Worm (Caenorhabditis elegans): ENCODE measurements around the gene egl-46.
A peak's percentile ranks its signal among the peaks of the same experiment; 100 is the strongest.

Gene egl-46

DNA sequence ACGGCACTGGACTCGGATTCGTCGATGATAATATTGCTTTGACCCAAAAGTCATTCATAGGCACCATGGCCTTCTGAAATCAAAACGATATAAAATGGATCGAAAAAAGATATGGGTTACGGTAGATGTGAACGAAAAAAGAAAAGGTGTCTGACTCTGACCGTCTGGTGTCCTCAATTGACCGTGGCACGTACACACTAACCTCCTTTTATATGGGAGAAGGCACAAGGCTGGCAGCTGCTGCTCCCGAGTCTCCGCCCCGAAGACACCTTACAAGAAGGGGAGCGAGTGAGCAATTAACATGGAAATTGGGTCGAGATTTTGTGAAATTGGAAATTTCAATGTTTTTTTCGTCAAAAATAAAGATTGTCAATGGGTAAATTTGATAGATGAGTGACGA lies at the start of gene egl-46:
egl-46 (minus strand) TSS at position 73 of the 400 bp plus-strand sequence.
- TF ChIP-seq flt-1 (GFP tag; IDR thresholded peaks at IDR 0.05) (no peak), ref-1 (GFP tag; conservative IDR thresholded peaks at IDR 0.05) (no peak), ztf-29 (GFP tag; IDR thresholded peaks at IDR 0.05) (no peak), ztf-23 (GFP tag; IDR thresholded peaks at IDR 0.05) (no peak), klf-2 (GFP tag; conservative IDR thresholded peaks at IDR 0.05) (no peak)

ce11 chrV:6727222-6727621 lies 45.8 kb upstream of the egl-46 start, which contains the start of gene ZC487.1:
Gene ZC487.1 (plus strand): TSS chrV:6727522.
- TF ChIP-seq cog-1 (tag; optimal IDR thresholded peaks at IDR 0.05), result no peak
- no peak for TF ChIP-seq flt-1 (GFP tag; IDR thresholded peaks at IDR 0.05)
- no peak for TF ChIP-seq klf-2 (GFP tag; conservative IDR thresholded peaks at IDR 0.05)
- TF ChIP-seq med-1 (GFP tag; optimal IDR thresholded peaks at IDR 0.05; ENCODE audit: insufficient read depth), result no peak
- TF ChIP-seq tab-1 (GFP tag; IDR thresholded peaks at IDR 0.05), result no peak
- TF ChIP-seq T22C8.4 (GFP tag; IDR thresholded peaks at IDR 0.05), result no peak
- no peak for TF ChIP-seq ztf-29 (GFP tag; IDR thresholded peaks at IDR 0.05)
- TF ChIP-seq ref-1 (GFP tag; conservative IDR thresholded peaks at IDR 0.05), result no peak
- no peak for TF ChIP-seq ztf-23 (GFP tag; IDR thresholded peaks at IDR 0.05)

- TF ChIP-seq cog-1 (tag; optimal IDR thresholded peaks at IDR 0.05) (no peak), flt-1 (GFP tag; IDR thresholded peaks at IDR 0.05) (no peak), T22C8.4 (GFP tag; IDR thresholded peaks at IDR 0.05) (no peak), ztf-23 (GFP tag; IDR thresholded peaks at IDR 0.05) (no peak), ztf-29 (GFP tag; IDR thresholded peaks at IDR 0.05) (no peak), med-1 (GFP tag; optimal IDR thresholded peaks at IDR 0.05; ENCODE audit: insufficient read depth) (no peak), tab-1 (GFP tag; IDR thresholded peaks at IDR 0.05) (no peak), klf-2 (GFP tag; conservative IDR thresholded peaks at IDR 0.05) (no peak), ref-1 (GFP tag; conservative IDR thresholded peaks at IDR 0.05) (no peak)
Measured at ce11 chrV:6726279-6726678, 44.9 kb upstream of the egl-46 start.

DNA sequence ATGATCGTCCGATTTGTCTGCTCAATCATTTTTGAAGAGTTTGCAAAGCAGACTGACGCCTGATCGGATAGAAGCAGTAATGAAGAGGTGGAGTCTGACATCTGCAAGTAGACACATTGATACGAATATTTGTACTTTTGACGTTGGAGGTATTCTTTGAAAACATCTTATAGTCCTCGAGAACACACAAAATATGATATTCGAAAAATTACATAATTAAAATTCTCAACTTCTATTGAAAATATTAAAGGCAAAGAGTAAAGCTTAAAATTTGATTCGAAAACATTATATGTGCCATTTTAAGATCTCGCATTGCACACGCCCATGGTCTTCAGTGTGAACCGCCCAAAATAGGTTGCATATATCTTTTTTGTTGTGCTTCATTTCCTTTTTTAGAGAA lies 41.0 kb upstream of the egl-46 start, which contains the start of gene ZC487.2:
ZC487.2 (minus strand) TSS at position 101 of the 400 bp plus-strand sequence.
- no peak for TF ChIP-seq ztf-23 (GFP tag; IDR thresholded peaks at IDR 0.05)
- no peak for TF ChIP-seq med-1 (GFP tag; optimal IDR thresholded peaks at IDR 0.05; ENCODE audit: insufficient read depth)
- TF ChIP-seq klf-2 (GFP tag; conservative IDR thresholded peaks at IDR 0.05), result no peak
- TF ChIP-seq ref-1 (GFP tag; conservative IDR thresholded peaks at IDR 0.05), result no peak
- TF ChIP-seq tab-1 (GFP tag; IDR thresholded peaks at IDR 0.05), result no peak
- TF ChIP-seq T22C8.4 (GFP tag; IDR thresholded peaks at IDR 0.05), result no peak
- no peak for TF ChIP-seq flt-1 (GFP tag; IDR thresholded peaks at IDR 0.05)
- no peak for TF ChIP-seq cog-1 (tag; optimal IDR thresholded peaks at IDR 0.05)
- TF ChIP-seq ztf-29 (GFP tag; IDR thresholded peaks at IDR 0.05), result no peak

DNA sequence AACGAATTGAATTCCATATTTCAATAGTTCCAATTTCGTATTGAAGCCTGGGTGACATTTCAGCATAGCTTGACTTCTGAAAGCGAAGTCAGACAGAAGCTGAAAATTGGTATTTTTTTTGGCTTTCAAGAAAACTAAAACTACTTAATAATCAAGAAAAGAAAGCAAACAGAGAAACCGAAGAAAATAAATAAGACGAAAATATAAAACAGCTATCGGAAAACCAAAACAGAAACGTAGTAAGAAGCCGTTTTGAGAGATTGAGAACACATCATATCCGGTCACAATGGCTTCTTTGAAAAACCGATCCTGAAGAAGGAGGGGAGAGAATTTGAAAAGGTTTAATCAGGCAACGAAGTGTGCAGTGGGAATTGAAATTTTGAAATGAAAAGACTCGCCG lies 36.9 kb upstream of the egl-46 start, which contains the start of gene srg-30:
srg-30 (minus strand) TSS at position 101 of the 400 bp plus-strand sequence.
- TF ChIP-seq T22C8.4 (GFP tag; IDR thresholded peaks at IDR 0.05) (no peak), klf-2 (GFP tag; conservative IDR thresholded peaks at IDR 0.05) (no peak), flt-1 (GFP tag; IDR thresholded peaks at IDR 0.05) (no peak), ztf-29 (GFP tag; IDR thresholded peaks at IDR 0.05) (no peak), tab-1 (GFP tag; IDR thresholded peaks at IDR 0.05) (no peak), ref-1 (GFP tag; conservative IDR thresholded peaks at IDR 0.05) (no peak), med-1 (GFP tag; optimal IDR thresholded peaks at IDR 0.05; ENCODE audit: insufficient read depth) (no peak), ztf-23 (GFP tag; IDR thresholded peaks at IDR 0.05) (no peak), cog-1 (tag; optimal IDR thresholded peaks at IDR 0.05) (no peak)

- no peak for TF ChIP-seq ztf-29 (GFP tag; IDR thresholded peaks at IDR 0.05)
- TF ChIP-seq klf-2 (GFP tag; conservative IDR thresholded peaks at IDR 0.05), result no peak
- TF ChIP-seq cog-1 (tag; optimal IDR thresholded peaks at IDR 0.05), result no peak
- no peak for TF ChIP-seq ref-1 (GFP tag; conservative IDR thresholded peaks at IDR 0.05)
- TF ChIP-seq flt-1 (GFP tag; IDR thresholded peaks at IDR 0.05), result no peak
- no peak for TF ChIP-seq T22C8.4 (GFP tag; IDR thresholded peaks at IDR 0.05)
- TF ChIP-seq med-1 (GFP tag; optimal IDR thresholded peaks at IDR 0.05; ENCODE audit: insufficient read depth), result no peak
- no peak for TF ChIP-seq ztf-23 (GFP tag; IDR thresholded peaks at IDR 0.05)
Measured at ce11 chrV:6710462-6710861, 29.1 kb upstream of the egl-46 start, which contains the start of gene sna-1. Gene sna-1 (minus strand): TSS chrV:6710679.

DNA sequence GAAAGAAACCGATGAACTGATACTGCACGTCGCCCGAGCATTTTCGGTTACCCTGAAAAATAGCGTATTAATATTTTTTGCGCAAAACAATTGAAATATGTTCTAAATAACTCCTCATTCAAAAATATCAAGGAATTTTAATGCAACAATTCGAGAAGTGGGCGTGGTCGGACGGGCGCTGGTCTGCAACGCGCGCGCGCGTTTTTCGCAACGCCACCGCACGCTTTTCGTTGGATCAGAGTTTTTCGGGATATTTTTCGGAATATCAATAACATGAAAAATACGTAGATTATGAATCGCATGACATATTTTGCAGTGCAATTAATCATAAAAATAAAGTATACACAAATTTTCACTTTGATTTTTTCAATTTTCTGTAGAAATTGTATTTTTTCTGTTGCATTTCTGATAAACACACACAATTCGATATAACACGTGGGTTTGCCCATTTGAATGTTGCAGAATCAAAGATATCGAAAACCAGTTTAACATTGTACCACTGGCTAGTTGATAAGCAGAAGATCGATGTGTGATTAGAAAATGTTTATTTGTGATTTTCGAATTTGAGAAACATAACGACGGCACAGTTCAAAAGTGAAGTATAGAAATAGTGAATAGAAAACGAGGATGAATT lies 27.8 kb upstream of the egl-46 start, which contains the start of gene dlst-1:
dlst-1 (minus strand) TSS at position 52 of the 634 bp plus-strand sequence.
- 0 out of 2 replicates have a peak, but pooled peaks have one; percentile 23 for TF ChIP-seq ref-1 (GFP tag; conservative IDR thresholded peaks at IDR 0.05)
- TF ChIP-seq ztf-29 (GFP tag; IDR thresholded peaks at IDR 0.05), result no peak
- TF ChIP-seq med-1 (GFP tag; optimal IDR thresholded peaks at IDR 0.05; ENCODE audit: insufficient read depth), result peak; percentile 77
- no peak for TF ChIP-seq cog-1 (tag; optimal IDR thresholded peaks at IDR 0.05)
- peak; percentile 82 for TF ChIP-seq ztf-23 (GFP tag; IDR thresholded peaks at IDR 0.05)
- TF ChIP-seq flt-1 (GFP tag; IDR thresholded peaks at IDR 0.05), result peak; percentile 73
- TF ChIP-seq klf-2 (GFP tag; conservative IDR thresholded peaks at IDR 0.05), result 0 out of 2 replicates have a peak, but pooled peaks have one; percentile 28
- TF ChIP-seq T22C8.4 (GFP tag; IDR thresholded peaks at IDR 0.05), result no peak
- peak; percentile 80 for TF ChIP-seq tab-1 (GFP tag; IDR thresholded peaks at IDR 0.05)

ce11 chrV:6706771-6707170 lies 25.4 kb upstream of the egl-46 start, which contains the start of gene W02F12.4:
Gene W02F12.4 (minus strand): TSS chrV:6706934.
- no peak for TF ChIP-seq klf-2 (GFP tag; conservative IDR thresholded peaks at IDR 0.05)
- no peak for TF ChIP-seq ref-1 (GFP tag; conservative IDR thresholded peaks at IDR 0.05)
- TF ChIP-seq cog-1 (tag; optimal IDR thresholded peaks at IDR 0.05), result no peak
- TF ChIP-seq tab-1 (GFP tag; IDR thresholded peaks at IDR 0.05), result no peak
- no peak for TF ChIP-seq med-1 (GFP tag; optimal IDR thresholded peaks at IDR 0.05; ENCODE audit: insufficient read depth)
- TF ChIP-seq T22C8.4 (GFP tag; IDR thresholded peaks at IDR 0.05), result no peak
- TF ChIP-seq ztf-23 (GFP tag; IDR thresholded peaks at IDR 0.05), result no peak
- no peak for TF ChIP-seq ztf-29 (GFP tag; IDR thresholded peaks at IDR 0.05)
- no peak for TF ChIP-seq flt-1 (GFP tag; IDR thresholded peaks at IDR 0.05)

- TF ChIP-seq T22C8.4 (GFP tag; IDR thresholded peaks at IDR 0.05) (no peak), flt-1 (GFP tag; IDR thresholded peaks at IDR 0.05) (no peak), ref-1 (GFP tag; conservative IDR thresholded peaks at IDR 0.05) (no peak), ztf-29 (GFP tag; IDR thresholded peaks at IDR 0.05) (no peak), med-1 (GFP tag; optimal IDR thresholded peaks at IDR 0.05; ENCODE audit: insufficient read depth) (no peak), klf-2 (GFP tag; conservative IDR thresholded peaks at IDR 0.05) (no peak), ztf-23 (GFP tag; IDR thresholded peaks at IDR 0.05) (no peak), cog-1 (tag; optimal IDR thresholded peaks at IDR 0.05) (no peak), tab-1 (GFP tag; IDR thresholded peaks at IDR 0.05) (no peak)
Measured at ce11 chrV:6705367-6705766, 24.0 kb upstream of the egl-46 start.
